Worm (Caenorhabditis elegans) whole organism, midembryonic: ENCODE results near the gene F44B9.10.

Source experiments
- T22C8.4 ChIP-seq: fragments of 200-800 bp; sonication (Bioruptor generic); IDR thresholded peaks from 2 replicates; pipeline ENCODE4 v1.3.6; 2022; ENCODE audit warnings: missing genetic modification characterization, missing compliant biosample characterization
- cog-1 ChIP-seq: sonication (generic microtip); optimal IDR thresholded peaks from 2 replicates; lab custom pipeline; 2016; ENCODE audit warnings: missing genetic modification characterization, missing compliant biosample characterization
- flt-1 ChIP-seq: fragments of 200-800 bp; sonication (Bioruptor generic); IDR thresholded peaks from 2 replicates; pipeline ENCODE4 v1.3.6; 2022; ENCODE audit warnings: missing genetic modification characterization, missing compliant biosample characterization
- ref-1 ChIP-seq: fragments of 200-800 bp; sonication (Bioruptor generic); conservative IDR thresholded peaks from 2 replicates; pipeline ENCODE4 v1.3.6; 2022; ENCODE audit warnings: missing genetic modification reagents, missing genetic modification characterization, missing compliant biosample characterization
- ztf-23 ChIP-seq: fragments of 200-800 bp; sonication (Bioruptor generic); IDR thresholded peaks from 2 replicates; pipeline ENCODE4 v1.3.6; 2022; ENCODE audit warnings: missing genetic modification reagents, missing genetic modification characterization, missing compliant biosample characterization

DNA sequence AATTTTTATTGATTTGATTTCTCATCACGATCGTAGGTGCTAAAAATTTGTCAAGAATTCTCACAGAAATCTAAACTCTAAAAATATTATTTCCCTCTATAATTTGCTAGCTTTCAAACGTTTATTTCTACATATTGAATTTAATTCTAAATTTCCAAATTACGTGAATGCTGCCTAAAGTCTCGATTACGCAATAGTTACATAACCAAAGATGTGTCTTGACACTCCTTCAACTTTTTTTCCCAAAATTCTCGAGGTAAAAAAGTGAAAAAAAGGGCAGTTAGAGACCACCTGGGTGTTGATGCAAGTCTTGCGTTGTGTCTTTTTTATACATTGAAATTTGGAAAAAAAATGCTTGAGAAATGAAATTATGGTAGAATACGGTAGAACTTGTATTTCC is 18.4 kb upstream of the F44B9.10 start:
- TF ChIP-seq ref-1 (GFP tag; lab: Robert Waterston, UW) (no peak), cog-1 (no peak), ztf-23 (GFP tag; lab: Robert Waterston, UW) (no peak), flt-1 (GFP tag; lab: Robert Waterston, UW) (no peak), T22C8.4 (GFP tag; lab: Robert Waterston, UW) (no peak)
